Fruit fly (Drosophila melanogaster) ovary, adult (tissue): Measurements from ENCODE around the gene CG7272.

Experiments
- CG17801 ChIP-seq: fragments of 200-800 bp; optimal IDR thresholded peaks from 2 replicates; lab custom pipeline; 2019; ENCODE audit warnings: missing biosample characterization, mild to moderate bottlenecking, missing genetic modification characterization, moderate library complexity; ENCODE audit not compliant: partially characterized antibody

Gene CG7272

DNA sequence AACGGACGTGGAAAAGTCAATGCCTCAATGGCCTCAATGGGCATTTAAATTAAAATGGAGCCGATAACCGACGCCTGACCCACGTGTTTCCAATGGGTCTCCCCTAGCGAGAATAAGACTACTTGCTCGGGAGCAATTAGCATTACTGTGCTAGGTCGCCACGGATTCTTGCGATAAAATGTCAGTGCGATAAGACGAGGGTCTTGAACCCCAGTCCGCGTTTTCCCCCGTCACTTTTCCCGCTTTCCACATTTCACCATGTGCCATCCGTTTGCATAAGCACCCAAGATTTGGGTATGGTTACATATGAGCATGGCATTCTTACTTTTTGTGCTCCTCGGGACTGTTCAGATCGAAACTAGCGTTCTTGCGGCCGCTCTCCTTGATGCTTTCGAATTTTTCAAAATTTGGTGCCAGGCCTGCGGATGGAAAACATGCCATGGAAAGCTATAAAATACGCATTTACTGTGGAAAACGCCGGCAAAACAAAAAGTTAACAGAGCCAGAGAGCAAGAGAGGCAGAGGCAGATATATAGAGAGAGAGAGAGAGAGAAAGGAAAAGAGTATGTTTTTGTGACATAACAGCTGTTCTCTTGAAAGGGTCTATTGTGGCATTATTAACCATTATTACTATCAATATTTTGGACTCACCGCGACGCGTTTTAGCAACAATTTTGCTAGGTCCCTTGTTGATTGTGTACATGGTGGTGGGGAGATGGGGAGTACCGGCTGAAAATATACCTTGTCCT lies 6.6 kb downstream of the CG7272 start:
- TF ChIP-seq CG17801 (GFP tag; lab: Kevin White, UChicago): no peak

DNA sequence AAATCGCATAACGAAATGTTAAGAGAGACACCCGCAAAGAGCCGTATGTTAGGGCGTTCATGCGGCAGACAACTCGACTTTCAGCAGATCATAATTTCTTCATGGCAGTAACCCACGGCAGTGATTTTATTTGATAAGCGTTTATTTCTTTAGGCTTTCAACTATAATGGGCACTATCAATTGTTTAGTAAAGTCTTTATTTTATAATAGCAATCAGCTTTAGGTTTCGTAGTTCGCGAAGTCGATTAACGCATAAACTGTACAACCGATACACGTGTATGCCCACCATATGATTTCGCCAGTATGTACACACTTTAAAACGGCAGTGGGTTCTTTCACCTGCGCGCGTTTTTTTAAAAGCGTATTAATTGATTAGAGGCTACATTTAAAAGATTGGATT lies 7.5 kb downstream of the CG7272 start, which contains the start of gene CG7841:
Gene CG7841, minus strand, starts transcription at position 20 of the 400 bp plus-strand sequence.
- TF ChIP-seq CG17801 (GFP tag; lab: Kevin White, UChicago): peak; percentile 99

DNA sequence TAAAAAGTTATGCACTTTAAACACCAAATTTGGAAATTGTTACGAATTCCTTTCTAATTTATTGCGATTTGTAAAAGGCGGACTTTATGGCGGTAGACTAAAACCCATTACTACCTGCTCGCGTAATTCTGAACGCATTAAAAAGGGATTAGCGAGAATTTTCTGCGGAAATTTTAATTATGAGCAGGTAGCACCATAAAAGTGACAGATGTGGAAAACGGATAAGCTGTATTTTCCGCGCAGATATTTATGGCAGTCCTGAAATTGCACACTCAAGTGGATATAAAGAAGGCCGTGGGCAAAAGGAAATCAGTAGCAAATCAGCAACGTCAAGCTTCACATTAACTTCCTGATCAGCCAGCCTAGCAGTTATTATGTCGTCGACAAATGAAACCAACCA lies 8.0 kb downstream of the CG7272 start, which contains the start of gene Z600:
Gene Z600, plus strand, starts transcription at position 312 of the 400 bp plus-strand sequence.
- TF ChIP-seq CG17801 (GFP tag; lab: Kevin White, UChicago): no peak

DNA sequence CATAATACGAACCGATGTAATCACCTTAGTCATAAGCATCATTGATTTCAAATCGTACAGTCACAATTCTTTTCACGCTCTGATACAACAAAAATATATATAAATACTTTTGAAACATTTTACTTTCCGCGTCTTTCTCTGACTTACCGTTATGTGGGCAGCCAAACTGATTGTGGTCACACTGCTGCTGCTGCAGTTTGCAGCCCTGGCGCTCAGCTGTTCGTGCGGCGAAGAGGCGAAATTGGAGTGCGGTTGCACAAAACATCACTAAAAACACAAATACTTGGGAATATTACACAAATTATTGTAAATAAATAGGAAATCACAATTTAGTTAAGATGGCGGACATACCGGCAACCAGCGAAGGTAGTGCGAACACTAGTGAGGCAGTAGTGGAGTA lies 8.7 kb downstream of the CG7272 start, which contains the start of the genes gdl and gdl-ORF39:
Gene gdl, plus strand, starts transcription at position 48 of the 400 bp plus-strand sequence.
Gene gdl-ORF39, plus strand, starts transcription at position 48 of the 400 bp plus-strand sequence.
- TF ChIP-seq CG17801 (GFP tag; lab: Kevin White, UChicago): no peak

DNA sequence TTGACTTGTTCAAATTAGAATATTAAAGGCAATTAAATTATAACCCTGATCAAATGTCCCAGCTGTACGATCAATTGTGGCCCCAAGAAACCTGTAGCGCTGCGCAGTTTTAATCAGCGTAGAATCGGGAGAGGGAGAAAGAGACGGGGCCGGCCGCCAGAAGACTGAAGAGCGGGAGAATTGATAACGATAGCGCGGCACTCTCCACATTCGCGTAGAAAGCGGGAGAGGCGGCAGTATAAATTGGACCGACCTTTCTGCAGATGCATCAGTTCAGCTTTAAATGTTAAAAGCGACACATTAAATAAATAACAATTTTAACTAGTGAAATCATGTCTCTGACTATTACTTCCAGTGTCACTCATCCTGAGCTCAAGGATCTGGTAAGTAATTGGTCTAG lies 10.0 kb downstream of the CG7272 start, which contains the start of gene MsrA:
Gene MsrA, plus strand, starts transcription at position 266 of the 400 bp plus-strand sequence.
- TF ChIP-seq CG17801 (GFP tag; lab: Kevin White, UChicago): peak; percentile 36

DNA sequence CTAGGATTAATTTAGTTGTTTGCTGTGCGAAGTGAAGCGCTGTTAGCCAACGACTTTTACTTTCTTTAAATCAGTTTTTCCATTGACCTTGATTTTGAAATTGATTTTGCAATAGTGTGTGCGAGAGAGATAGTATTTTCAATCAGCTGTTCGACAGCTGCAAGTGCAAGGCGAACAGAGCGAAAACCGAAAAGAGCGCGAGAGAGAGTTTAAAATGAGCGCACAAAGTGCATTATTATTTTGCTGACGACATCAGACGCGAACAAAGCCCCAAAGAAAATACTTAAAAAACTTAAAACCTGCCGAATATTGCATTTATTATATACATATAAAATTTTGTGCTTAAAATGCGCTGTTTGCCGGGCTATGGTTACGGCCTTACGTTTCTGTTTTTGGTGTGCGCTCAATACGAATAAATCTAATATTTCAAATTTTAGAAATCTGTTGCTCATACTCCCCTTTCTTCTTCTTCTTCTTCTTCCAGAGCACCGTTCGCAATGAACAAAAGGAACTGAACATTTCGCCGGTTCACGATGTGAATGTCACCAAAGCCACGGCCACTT lies 11.0 kb downstream of the CG7272 start:
- TF ChIP-seq CG17801 (GFP tag; lab: Kevin White, UChicago): peak; percentile 56

DNA sequence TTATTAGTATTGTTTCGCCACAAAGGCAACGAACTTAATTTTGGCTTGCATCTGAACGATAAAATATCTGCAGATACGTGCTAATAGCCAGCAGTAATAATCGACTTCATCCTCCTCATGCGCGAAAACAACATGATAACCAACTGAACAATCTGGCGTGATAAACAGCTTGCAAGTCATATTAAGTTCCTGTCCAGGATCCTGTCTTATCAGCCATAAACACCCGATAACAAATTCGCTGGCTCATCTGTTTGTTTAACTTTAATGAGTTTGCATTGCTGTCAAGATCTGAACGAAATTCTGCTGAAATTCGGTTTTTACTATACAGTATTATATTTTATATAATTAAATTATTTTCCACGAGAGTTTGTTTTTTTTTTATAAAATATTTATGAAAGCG lies 12.5 kb downstream of the CG7272 start:
- TF ChIP-seq CG17801 (GFP tag; lab: Kevin White, UChicago): no peak

DNA sequence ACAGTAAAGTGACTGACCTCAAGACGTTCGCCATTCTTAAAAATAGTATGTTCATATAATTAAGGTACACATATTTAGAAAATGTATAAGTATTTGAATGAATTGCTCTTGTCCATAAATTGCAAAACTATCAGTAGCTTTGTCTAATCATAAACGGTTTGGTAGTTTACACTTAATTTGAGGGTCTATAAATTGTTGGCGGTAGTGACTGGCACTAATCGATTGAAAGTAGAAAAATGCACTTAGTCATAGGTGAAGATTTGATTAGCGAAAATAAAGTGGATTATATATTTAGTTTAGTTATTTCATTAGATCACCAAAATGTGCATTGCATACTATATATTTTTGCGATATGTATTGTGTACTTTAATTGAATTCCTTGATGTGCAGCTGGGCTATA lies 13.0 kb downstream of the CG7272 start:
- TF ChIP-seq CG17801 (GFP tag; lab: Kevin White, UChicago): no peak

DNA sequence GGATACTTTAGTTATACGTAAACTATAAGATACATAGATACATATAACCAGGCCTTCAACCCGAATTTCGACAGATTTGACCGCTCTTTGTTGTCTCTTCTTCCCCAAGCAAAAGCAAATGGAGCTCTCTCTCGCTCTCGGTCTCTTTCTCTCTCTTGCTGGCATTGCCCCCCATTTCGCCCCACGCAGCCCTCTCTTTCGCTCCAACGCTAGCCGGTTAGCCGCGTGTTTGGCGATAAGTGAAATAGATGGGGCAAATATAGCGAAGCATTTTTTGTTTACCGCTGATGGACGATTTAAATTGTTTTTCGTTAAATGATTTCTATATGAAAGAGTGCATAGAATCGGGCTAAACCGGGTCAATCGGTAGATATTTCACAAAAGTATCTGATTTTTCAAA lies 13.7 kb downstream of the CG7272 start:
- no peak for TF ChIP-seq CG17801 (GFP tag; lab: Kevin White, UChicago)

DNA sequence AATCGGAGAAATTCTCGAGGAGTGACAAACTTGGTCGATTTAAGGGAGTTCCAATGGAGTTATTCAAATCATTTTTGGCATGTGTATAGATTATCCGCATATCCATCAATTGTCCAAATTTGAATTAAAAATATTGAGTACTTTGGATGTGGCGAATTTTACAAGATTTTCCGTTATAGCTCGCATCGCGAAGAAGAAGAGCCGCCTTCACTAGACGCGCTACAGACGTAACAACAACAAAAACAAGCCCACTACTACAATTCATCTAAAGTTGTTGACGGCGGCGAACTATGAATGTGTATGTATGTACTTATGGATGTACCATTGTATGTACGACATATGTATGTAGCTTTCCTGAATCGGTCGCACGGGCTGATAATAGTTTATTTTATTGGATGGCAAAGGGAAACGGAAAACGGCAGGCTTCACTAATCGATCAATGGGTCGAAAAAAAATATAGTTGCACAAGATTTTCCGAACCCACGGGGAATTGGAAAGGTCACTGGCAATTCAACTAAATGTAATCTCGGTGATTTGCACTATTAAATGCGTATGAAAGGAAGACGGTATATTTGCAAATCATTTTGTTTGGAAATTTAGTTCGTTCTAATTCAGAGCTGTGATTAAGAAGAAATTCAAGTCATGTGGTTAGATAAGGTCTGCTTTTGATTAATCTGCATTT lies 14.2 kb downstream of the CG7272 start:
- TF ChIP-seq CG17801 (GFP tag; lab: Kevin White, UChicago): no peak

DNA sequence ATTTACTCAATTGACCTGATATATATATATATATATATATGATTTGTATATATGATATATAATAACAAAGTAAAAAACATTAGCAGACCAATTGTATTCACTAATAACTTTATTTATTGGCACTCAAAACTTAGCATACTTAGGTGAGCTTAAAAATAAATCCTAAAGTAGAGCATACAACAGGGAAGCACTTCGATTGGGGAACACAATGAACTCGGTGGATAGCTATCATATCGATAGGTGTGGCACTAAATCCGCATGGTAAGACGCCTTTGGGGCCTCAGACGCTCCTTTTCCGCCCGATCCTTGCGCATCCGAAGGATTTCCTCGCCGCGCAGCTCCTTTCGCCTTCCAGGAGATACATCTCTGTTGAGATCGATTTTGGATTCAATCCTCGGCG lies 15.7 kb downstream of the CG7272 start:
- TF ChIP-seq CG17801 (GFP tag; lab: Kevin White, UChicago): no peak

DNA sequence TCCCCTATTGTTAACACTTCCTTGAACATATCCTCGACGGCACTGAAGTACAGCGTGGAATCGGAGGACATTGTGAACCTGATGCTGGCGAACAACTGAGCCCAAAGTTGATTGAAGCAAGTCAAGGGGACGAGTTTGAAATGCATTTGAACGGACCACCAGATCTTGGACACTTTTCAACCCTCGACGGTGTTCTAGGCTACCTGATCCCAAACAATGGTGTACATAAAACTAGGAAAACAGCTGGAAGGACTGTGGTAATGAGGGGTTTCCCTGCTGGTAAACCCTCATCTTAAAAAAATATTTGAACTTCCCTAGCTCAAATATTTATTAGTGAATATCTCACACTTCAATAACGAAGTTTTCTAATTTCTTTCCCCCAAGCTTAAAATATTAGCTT lies 16.2 kb downstream of the CG7272 start, which contains the start of gene CG13454:
Gene CG13454, minus strand, starts transcription at position 101 of the 400 bp plus-strand sequence.
- no peak for TF ChIP-seq CG17801 (GFP tag; lab: Kevin White, UChicago)

DNA sequence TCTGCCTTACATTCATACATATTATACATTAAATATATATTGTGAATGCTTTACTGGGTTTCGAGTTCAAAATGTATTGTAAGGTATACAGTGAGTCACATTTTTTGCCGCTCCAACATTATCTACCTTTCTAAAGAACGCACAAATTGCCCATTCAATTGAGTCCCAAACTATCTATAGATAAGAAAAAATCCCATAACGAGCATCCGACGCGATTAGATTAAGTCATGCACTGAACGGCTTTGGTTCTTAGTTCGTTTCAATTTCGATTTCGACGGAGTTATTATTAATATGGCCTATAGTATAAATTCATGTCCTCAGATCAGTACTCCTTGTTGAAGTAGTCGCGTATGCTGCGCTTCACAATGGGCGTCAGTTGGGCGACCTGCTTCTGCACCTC lies 16.8 kb downstream of the CG7272 start:
- no peak for TF ChIP-seq CG17801 (GFP tag; lab: Kevin White, UChicago)

DNA sequence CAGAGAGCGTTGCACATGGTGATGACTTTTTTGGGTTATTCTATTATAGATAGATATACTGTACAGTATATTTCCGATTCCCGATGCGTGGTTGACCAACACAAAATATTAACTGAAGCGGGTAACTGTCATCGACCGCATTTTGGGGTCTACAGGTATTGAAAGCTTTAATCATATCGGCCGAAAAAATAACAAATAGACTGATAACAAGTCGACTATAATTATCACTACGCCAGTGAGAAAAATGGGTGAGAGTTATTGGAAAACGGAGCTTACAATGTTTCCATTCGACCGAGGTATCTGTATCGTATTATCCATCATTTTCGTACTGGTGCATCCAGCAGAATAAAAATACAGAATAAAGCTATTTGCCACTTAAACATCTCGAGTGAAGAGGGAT lies 17.6 kb downstream of the CG7272 start:
- no peak for TF ChIP-seq CG17801 (GFP tag; lab: Kevin White, UChicago)

DNA sequence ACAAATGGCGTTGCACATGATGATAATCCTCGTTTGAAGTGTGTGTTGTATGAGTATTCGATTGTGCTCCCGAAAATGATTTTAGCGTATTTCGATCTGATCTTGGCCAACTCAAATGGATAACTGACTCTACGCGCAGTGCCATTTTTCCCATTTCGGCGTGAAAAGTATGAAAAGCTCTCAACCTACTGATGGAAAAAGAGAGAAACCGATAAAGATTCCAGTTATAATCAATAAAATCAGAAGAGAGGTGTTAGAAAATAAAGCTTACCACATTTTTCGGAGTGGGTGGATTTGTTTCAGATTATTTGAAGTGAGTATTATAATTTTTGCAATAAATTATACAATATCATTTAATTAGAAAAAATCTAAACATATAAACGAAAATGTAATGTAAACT lies 18.8 kb downstream of the CG7272 start, which contains the start of gene mex1:
Gene mex1, minus strand, starts transcription at position 101 of the 400 bp plus-strand sequence.
- no peak for TF ChIP-seq CG17801 (GFP tag; lab: Kevin White, UChicago)
